Worm (Caenorhabditis elegans): ENCODE data around the gene C34F11.8.

C34F11.8 gene

ce11 chrII:5201922-5202562 is 8.7 kb downstream of the C34F11.8 start (continued):
- TF ChIP-seq pha-4 (GFP tag; IDR thresholded peaks at IDR 0.05): peak; percentile 54
- no peak for TF ChIP-seq pha-4 (tag; optimal IDR thresholded peaks at IDR 0.05)
- peak; percentile 97 for TF ChIP-seq dve-1 (tag; optimal IDR thresholded peaks at IDR 0.05; ENCODE audit: insufficient read depth)
- TF ChIP-seq php-3 (GFP tag; IDR thresholded peaks at IDR 0.05): peak; percentile 99
- no peak for TF ChIP-seq F44E2.7 (GFP tag; IDR thresholded peaks at IDR 0.05)
- TF ChIP-seq F26F4.8 (GFP tag; conservative IDR thresholded peaks at IDR 0.05): no peak
- TF ChIP-seq nhr-48 (tag; optimal IDR thresholded peaks at IDR 0.05): peak; percentile 84
- TF ChIP-seq mep-1 (tag; optimal IDR thresholded peaks at IDR 0.05): peak; percentile 36
- no peak for TF ChIP-seq ceh-62 (tag; optimal IDR thresholded peaks at IDR 0.05)

- TF ChIP-seq mdl-1 (tag; optimal IDR thresholded peaks at IDR 0.05) (peak in 1 of 2 experiments; percentile 22), lsy-2 (tag; optimal IDR thresholded peaks at IDR 0.05) (peak in 1 of 2 experiments; percentile 67), mes-2 (tag; optimal IDR thresholded peaks at IDR 0.05; ENCODE audit: poor library complexity, severe bottlenecking) (peak; percentile 44), unc-62 (GFP tag; optimal IDR thresholded peaks at IDR 0.05 in 1 of 2) (peak in 1 of 2 experiments; percentile 21), unc-62 (tag; optimal IDR thresholded peaks at IDR 0.05) (no peak), sdz-12 (GFP tag; optimal IDR thresholded peaks at IDR 0.05) (no peak), php-3 (GFP tag; IDR thresholded peaks at IDR 0.05) (no peak), pha-4 (GFP tag; IDR thresholded peaks at IDR 0.05) (no peak), pha-4 (tag; optimal IDR thresholded peaks at IDR 0.05) (peak; percentile 11), F44E2.7 (GFP tag; IDR thresholded peaks at IDR 0.05) (no peak), nhr-111 (GFP tag; optimal IDR thresholded peaks at IDR 0.05) (no peak), hlh-30 (tag; optimal IDR thresholded peaks at IDR 0.05; ENCODE audit: insufficient read depth) (peak; percentile 81), hmg-1.1 (GFP tag; IDR thresholded peaks at IDR 0.05) (peak; percentile 54; the same call in 1 of the 2 replicates), hlh-11 (tag; optimal IDR thresholded peaks at IDR 0.05) (peak; percentile 57), dve-1 (tag; optimal IDR thresholded peaks at IDR 0.05; ENCODE audit: insufficient read depth) (peak; percentile 36), mep-1 (tag; optimal IDR thresholded peaks at IDR 0.05) (peak; percentile 56), nhr-76 (tag; optimal IDR thresholded peaks at IDR 0.05) (no peak), ama-1 (optimal IDR thresholded peaks at IDR 0.05) (no peak), ZK337.2 (GFP tag; IDR thresholded peaks at IDR 0.05) (no peak), rbr-2 (tag; optimal IDR thresholded peaks at IDR 0.05) (peak; percentile 11), nhr-28 (tag; optimal IDR thresholded peaks at IDR 0.05) (peak; percentile 3), egl-27 (tag; optimal IDR thresholded peaks at IDR 0.05) (no peak), daf-16 (GFP tag; optimal IDR thresholded peaks at IDR 0.05) (peak in 1 of 2 experiments; percentile 89), daf-16 (tag; optimal IDR thresholded peaks at IDR 0.05) (peak; percentile 50), dmd-9 (GFP tag; IDR thresholded peaks at IDR 0.05) (no peak), F10B5.3 (tag; optimal IDR thresholded peaks at IDR 0.05) (no peak), lin-1 (GFP tag; IDR thresholded peaks at IDR 0.05) (no peak)
These were observed 9.7 kb downstream of the C34F11.8 start for ce11 chrII:5200987-5201582.

ce11 chrII:5200205-5200604 is 10.6 kb downstream of the C34F11.8 start:
- TF ChIP-seq T26A8.4 (GFP tag; IDR thresholded peaks at IDR 0.05) (peak; percentile 36; the same call in 1 of the 2 replicates), snpc-4 (tag; optimal IDR thresholded peaks at IDR 0.05) (peak; percentile 63), F26F4.8 (GFP tag; conservative IDR thresholded peaks at IDR 0.05) (0 out of 2 replicates have a peak, but pooled peaks have one; percentile 53)

- TF ChIP-seq nhr-6 (tag; optimal IDR thresholded peaks at IDR 0.05) (no peak), ztf-7 (tag; optimal IDR thresholded peaks at IDR 0.05) (no peak), vab-7 (GFP tag; IDR thresholded peaks at IDR 0.05) (no peak), pha-4 (GFP tag; IDR thresholded peaks at IDR 0.05) (no peak), pha-4 (tag; optimal IDR thresholded peaks at IDR 0.05) (no peak), zag-1 (tag; optimal IDR thresholded peaks at IDR 0.05) (no peak), aha-1 (tag) (no peak), lsy-2 (tag; optimal IDR thresholded peaks at IDR 0.05) (no peak), F44E2.7 (GFP tag; IDR thresholded peaks at IDR 0.05) (no peak), Y75B8A.6 (GFP tag; IDR thresholded peaks at IDR 0.05) (no peak), hif-1 (tag; optimal IDR thresholded peaks at IDR 0.05) (no peak), nhr-10 (tag; optimal IDR thresholded peaks at IDR 0.05) (no peak), lin-39 (tag; optimal IDR thresholded peaks at IDR 0.05) (no peak), nhr-11 (tag; optimal IDR thresholded peaks at IDR 0.05) (no peak), lim-7 (GFP tag; IDR thresholded peaks at IDR 0.05) (no peak), daf-16 (GFP tag; optimal IDR thresholded peaks at IDR 0.05) (no peak), daf-16 (tag; optimal IDR thresholded peaks at IDR 0.05) (no peak), lir-3 (tag; optimal IDR thresholded peaks at IDR 0.05) (no peak), nhr-76 (tag; optimal IDR thresholded peaks at IDR 0.05) (no peak), hmg-1.1 (GFP tag; IDR thresholded peaks at IDR 0.05) (no peak), php-3 (GFP tag; IDR thresholded peaks at IDR 0.05) (no peak), saeg-2 (GFP tag; IDR thresholded peaks at IDR 0.05) (no peak)
These were observed 11.3 kb downstream of the C34F11.8 start, which contains the start of gene msp-50 for ce11 chrII:5199497-5199896. Gene msp-50 (plus strand): TSS chrII:5199797.
